Worm (Caenorhabditis elegans) whole organism, L4 larva: Measurements from ENCODE around the gene C09F12.2.

Source experiments
- F37D6.2 ChIP-seq: sonication (generic microtip); optimal IDR thresholded peaks from 2 replicates; lab custom pipeline; 2016; ENCODE audit warnings: mild to moderate bottlenecking, missing genetic modification characterization, missing compliant biosample characterization
- T26A8.4 ChIP-seq: fragments of 200-800 bp; sonication (Bioruptor generic); IDR thresholded peaks from 2 replicates; pipeline ENCODE4 v1.3.6; 2022; ENCODE audit warnings: missing genetic modification characterization, missing compliant biosample characterization
- Y5F2A.4 ChIP-seq: fragments of 200-800 bp; sonication (Bioruptor generic); optimal IDR thresholded peaks from 2 replicates; lab custom pipeline; 2018; ENCODE audit warnings: mild to moderate bottlenecking, missing genetic modification characterization, missing compliant biosample characterization
- aha-1 ChIP-seq: fragments of 150-350 bp; peaks from one replicate; lab custom pipeline; 2014; ENCODE audit warnings: missing biosample characterization, missing genetic modification characterization
- arid-1 ChIP-seq: fragments of 200-800 bp; sonication (Bioruptor generic); conservative IDR thresholded peaks from 2 replicates; pipeline ENCODE4 v1.3.6; 2022; ENCODE audit warnings: missing genetic modification reagents, missing genetic modification characterization, missing compliant biosample characterization
- daf-12 ChIP-seq: fragments of 150-350 bp; optimal IDR thresholded peaks from 2 replicates; lab custom pipeline; 2014; ENCODE audit warnings: missing biosample characterization, missing genetic modification reagents, missing genetic modification characterization
- daf-16 ChIP-seq, 3 experiments: sonication (generic microtip); optimal IDR thresholded peaks; 2 replicates each; lab custom pipeline; 2016 to 2017; ENCODE audit warnings: missing genetic modification characterization in 3 of 3, missing genetic modification reagents in 3 of 3, mild to moderate bottlenecking in 2 of 3, missing compliant biosample characterization in 2 of 3, missing biosample characterization in 1 of 3, moderate library complexity in 1 of 3
- dmd-6 ChIP-seq: fragments of 200-800 bp; sonication (Bioruptor generic); IDR thresholded peaks from 2 replicates; pipeline ENCODE4 v1.3.6; 2022; ENCODE audit warnings: missing genetic modification reagents, missing genetic modification characterization, missing compliant biosample characterization
- dmd-9 ChIP-seq: fragments of 200-800 bp; sonication (Bioruptor generic); IDR thresholded peaks from 2 replicates; pipeline ENCODE4 v1.3.6; 2022; ENCODE audit warnings: missing genetic modification reagents, missing genetic modification characterization, missing compliant biosample characterization
- dve-1 ChIP-seq: sonication (generic microtip); optimal IDR thresholded peaks from 2 replicates; lab custom pipeline; 2017; ENCODE audit warnings: antibody characterized with exemption, mild to moderate bottlenecking, missing genetic modification characterization, missing compliant biosample characterization; ENCODE audit not compliant: insufficient read depth
- egl-27 ChIP-seq: sonication (generic microtip); optimal IDR thresholded peaks from 3 replicates; lab custom pipeline; 2017; ENCODE audit warnings: missing biosample characterization, missing genetic modification reagents, missing genetic modification characterization
- fkh-10 ChIP-seq: fragments of 150-350 bp; optimal IDR thresholded peaks from 2 replicates; lab custom pipeline; 2014; ENCODE audit warnings: missing biosample characterization, missing genetic modification reagents, missing genetic modification characterization
- fos-1 ChIP-seq: fragments of 150-350 bp; optimal IDR thresholded peaks from 2 replicates; lab custom pipeline; 2014; ENCODE audit warnings: missing biosample characterization, missing genetic modification characterization
- hmg-1.1 ChIP-seq: fragments of 200-800 bp; sonication (Bioruptor generic); IDR thresholded peaks from 2 replicates; pipeline ENCODE4 v1.3.6; 2022; ENCODE audit warnings: missing genetic modification reagents, missing genetic modification characterization, missing compliant biosample characterization
- jun-1 ChIP-seq: fragments of 150-350 bp; optimal IDR thresholded peaks from 2 replicates; lab custom pipeline; 2014; ENCODE audit warnings: missing biosample characterization, missing genetic modification reagents, missing genetic modification characterization
- lin-1 ChIP-seq: fragments of 200-800 bp; sonication (Bioruptor generic); IDR thresholded peaks from 2 replicates; pipeline ENCODE4 v1.3.6; 2022; ENCODE audit warnings: missing genetic modification reagents, missing genetic modification characterization, missing compliant biosample characterization
- lin-13 ChIP-seq: fragments of 150-350 bp; optimal IDR thresholded peaks from 2 replicates; lab custom pipeline; 2014; ENCODE audit warnings: missing biosample characterization, missing genetic modification reagents, missing genetic modification characterization
- lin-15B ChIP-seq: fragments of 150-350 bp; sonication (generic microtip); optimal IDR thresholded peaks from 3 replicates; lab custom pipeline; 2014; ENCODE audit warnings: missing biosample characterization, missing genetic modification characterization
- lin-29 ChIP-seq: fragments of 200-800 bp; sonication (Bioruptor generic); IDR thresholded peaks from 2 replicates; pipeline ENCODE4 v1.3.6; 2022; ENCODE audit warnings: missing genetic modification reagents, missing genetic modification characterization, missing compliant biosample characterization
- lin-38 ChIP-seq: fragments of 200-800 bp; sonication (Bioruptor generic); IDR thresholded peaks from 2 replicates; pipeline ENCODE4 v1.3.6; 2022; ENCODE audit warnings: missing genetic modification reagents, missing genetic modification characterization, missing compliant biosample characterization
- lin-39 ChIP-seq: fragments of 150-350 bp; optimal IDR thresholded peaks from 2 replicates; lab custom pipeline; 2014; ENCODE audit warnings: missing biosample characterization, missing genetic modification reagents, missing genetic modification characterization
- mdl-1 ChIP-seq, 2 experiments: fragments of 150-350 bp in 1 of 2; sonication (generic microtip) in 1 of 2; optimal IDR thresholded peaks; 2 replicates each; lab custom pipeline; 2014 to 2017; ENCODE audit warnings: missing biosample characterization in 2 of 2, missing genetic modification characterization in 2 of 2
- mes-2 ChIP-seq: sonication (generic microtip); optimal IDR thresholded peaks from 2 replicates; lab custom pipeline; 2016; ENCODE audit warnings: missing genotype, mild to moderate bottlenecking, missing genetic modification characterization, missing compliant biosample characterization; ENCODE audit not compliant: poor library complexity, severe bottlenecking
- nhr-11 ChIP-seq: fragments of 150-350 bp; optimal IDR thresholded peaks from 2 replicates; lab custom pipeline; 2014; ENCODE audit warnings: missing biosample characterization, missing genetic modification characterization
- nhr-48 ChIP-seq: sonication (generic microtip); optimal IDR thresholded peaks from 2 replicates; lab custom pipeline; 2016; ENCODE audit warnings: mild to moderate bottlenecking, missing genetic modification characterization, missing compliant biosample characterization
- pha-4 ChIP-seq, 2 experiments: fragments of 150-350 bp in 1 of 2; fragments of 200-800 bp in 1 of 2; sonication (Bioruptor generic) in 1 of 2; IDR thresholded peaks in 1 of 2; optimal IDR thresholded peaks in 1 of 2; 2 replicates each; pipeline versions ENCODE4 v1.3.6 to Lab custom; 2014 to 2022; ENCODE audit warnings: missing genetic modification characterization in 2 of 2, missing genetic modification reagents in 2 of 2, missing biosample characterization in 1 of 2, missing compliant biosample characterization in 1 of 2
- php-3 ChIP-seq: fragments of 200-800 bp; sonication (Bioruptor generic); IDR thresholded peaks from 2 replicates; pipeline ENCODE4 v1.3.6; 2022; ENCODE audit warnings: missing genetic modification reagents, missing genetic modification characterization, missing compliant biosample characterization
- rbr-2 ChIP-seq: sonication (generic microtip); optimal IDR thresholded peaks from 2 replicates; lab custom pipeline; 2016; ENCODE audit warnings: missing genotype, missing genetic modification characterization, missing compliant biosample characterization
- snpc-1.2 ChIP-seq: fragments of 200-800 bp; sonication (Bioruptor generic); IDR thresholded peaks from 2 replicates; pipeline ENCODE4 v1.3.6; 2022; ENCODE audit warnings: missing genetic modification reagents, missing genetic modification characterization, missing compliant biosample characterization
- snpc-4 ChIP-seq: fragments of 150-350 bp; optimal IDR thresholded peaks from 2 replicates; lab custom pipeline; 2014; ENCODE audit warnings: missing biosample characterization, missing genetic modification characterization
- spr-1 ChIP-seq: sonication (generic microtip); optimal IDR thresholded peaks from 2 replicates; lab custom pipeline; 2016; ENCODE audit warnings: mild to moderate bottlenecking, missing genetic modification characterization, missing compliant biosample characterization
- tag-97 ChIP-seq: fragments of 200-800 bp; sonication (Bioruptor generic); IDR thresholded peaks from 2 replicates; pipeline ENCODE4 v1.3.6; 2022; ENCODE audit warnings: missing genetic modification characterization, missing compliant biosample characterization
- tra-1 ChIP-seq: fragments of 200-800 bp; sonication (Bioruptor generic); IDR thresholded peaks from 2 replicates; pipeline ENCODE4 v1.3.6; 2022; ENCODE audit warnings: missing genetic modification reagents, missing genetic modification characterization, missing compliant biosample characterization
- unc-130 ChIP-seq: sonication (generic microtip); optimal IDR thresholded peaks from 2 replicates; lab custom pipeline; 2016; ENCODE audit warnings: missing genetic modification reagents, missing genetic modification characterization, missing compliant biosample characterization
- unc-62 ChIP-seq, 3 experiments: fragments of 150-350 bp in 1 of 3; sonication (generic microtip); optimal IDR thresholded peaks in 2 of 3; peaks in 1 of 3; 1 replicate in 1 of 3; 2 replicates in 2 of 3; lab custom pipeline; 2014 to 2017; ENCODE audit warnings: missing biosample characterization in 3 of 3, missing genetic modification characterization in 3 of 3, missing genetic modification reagents in 3 of 3, missing genotype in 1 of 3
- zag-1 ChIP-seq: fragments of 150-350 bp; optimal IDR thresholded peaks from 2 replicates; lab custom pipeline; 2014; ENCODE audit warnings: missing biosample characterization, missing genetic modification characterization
- zfp-2 ChIP-seq: sonication (generic microtip); optimal IDR thresholded peaks from 2 replicates; lab custom pipeline; 2016; ENCODE audit warnings: mild to moderate bottlenecking, missing genetic modification characterization, missing compliant biosample characterization
- zip-2 ChIP-seq: fragments of 150-350 bp; optimal IDR thresholded peaks from 2 replicates; lab custom pipeline; 2014; ENCODE audit warnings: missing biosample characterization, missing genetic modification characterization
- ztf-7 ChIP-seq: fragments of 150-350 bp; optimal IDR thresholded peaks from 2 replicates; lab custom pipeline; 2014; ENCODE audit warnings: missing biosample characterization, missing genetic modification characterization

The C09F12.2 gene

DNA sequence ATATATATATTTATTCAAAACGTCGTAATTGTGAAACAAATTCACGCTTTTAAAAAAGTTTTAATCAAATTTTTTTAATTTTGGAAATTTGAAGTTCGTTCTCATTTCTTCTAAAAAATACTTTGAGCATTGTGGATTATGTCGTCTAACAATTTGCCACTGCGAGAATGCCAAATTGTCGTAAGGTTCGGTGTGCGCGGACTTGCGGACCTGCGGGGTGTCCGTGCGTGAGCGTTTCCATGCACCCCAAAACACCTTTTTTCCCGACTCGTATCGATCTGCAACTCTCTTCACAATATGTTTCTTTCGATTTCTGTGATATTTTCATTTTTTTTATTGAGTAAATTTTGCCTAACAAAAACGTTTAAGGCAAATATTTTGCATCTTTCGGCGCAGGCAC is 19.0 kb downstream of the C09F12.2 start:
- TF ChIP-seq snpc-1.2 (GFP tag; lab: Robert Waterston, UW) (no peak), Y5F2A.4 (GFP tag; lab: Kevin White, UChicago) (no peak), hmg-1.1 (GFP tag; lab: Robert Waterston, UW) (peak; percentile 32; the same call in 1 of the 2 replicates), fkh-10 (GFP tag; lab: Kevin White, UChicago) (no peak), tag-97 (GFP tag; lab: Robert Waterston, UW) (no peak), mes-2 (tag; lab: Kevin White, UChicago) (no peak), zag-1 (tag; lab: Kevin White, UChicago) (no peak), fos-1 (tag; lab: Kevin White, UChicago) (no peak), T26A8.4 (no peak), daf-16 (GFP tag; optimal IDR thresholded peaks at IDR 0.05; lab: Kevin White, UChicago) (no peak), daf-16 (tag; optimal IDR thresholded peaks at IDR 0.05; lab: Kevin White, UChicago) (peak; percentile 41), zfp-2 (tag; lab: Kevin White, UChicago) (no peak), jun-1 (tag; lab: Kevin White, UChicago) (no peak), dmd-6 (GFP tag; lab: Robert Waterston, UW) (no peak), F37D6.2 (tag; lab: Kevin White, UChicago) (no peak), daf-12 (tag; lab: Kevin White, UChicago) (no peak), nhr-11 (tag; lab: Kevin White, UChicago) (no peak), lin-13 (GFP tag; lab: Kevin White, UChicago) (no peak), lin-39 (no peak)
- TF ChIP-seq, all 104 proteins: peak for 2

DNA sequence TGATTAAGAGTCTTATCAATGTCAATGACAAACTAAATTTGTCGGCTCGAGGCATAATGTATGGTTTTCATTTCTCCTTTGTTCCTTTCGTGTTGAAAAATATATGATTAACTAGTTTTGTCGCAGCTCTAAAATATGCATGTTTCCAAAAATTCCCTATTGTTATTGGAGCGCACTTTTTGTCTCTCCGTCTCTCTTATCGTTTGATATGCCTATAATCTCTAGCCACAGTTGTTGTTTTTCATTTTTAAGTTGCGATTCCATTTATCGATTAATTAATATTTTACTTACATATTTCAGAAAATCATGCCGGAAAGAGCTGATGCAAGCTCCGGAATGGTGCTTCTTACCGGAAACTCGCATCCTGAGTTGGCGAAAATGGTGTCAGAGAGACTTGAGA is 19.6 kb downstream of the C09F12.2 start, which contains the start of gene W04G3.5:
W04G3.5 (plus strand) TSS at position 301 of the 400 bp plus-strand sequence.
- TF ChIP-seq aha-1: peak; percentile 16
- no peak for TF ChIP-seq Y5F2A.4 (GFP tag; lab: Kevin White, UChicago)
- TF ChIP-seq dmd-9: no peak
- TF ChIP-seq ztf-7 (tag; lab: Kevin White, UChicago): no peak
- TF ChIP-seq, all 104 proteins: peak for 1

ce11 chrX:11076491-11076890 is 22.8 kb downstream of the C09F12.2 start, which contains the start of gene W04G3.12:
W04G3.12 (minus strand) TSS chrX:11076801.
- TF ChIP-seq arid-1 (GFP tag; lab: Robert Waterston, UW) (no peak), dve-1 (tag; lab: Kevin White, UChicago) (no peak), unc-130 (GFP tag; lab: Kevin White, UChicago) (no peak), lin-38 (GFP tag; lab: Robert Waterston, UW) (no peak), lin-29 (GFP tag; lab: Robert Waterston, UW) (no peak), rbr-2 (no peak), spr-1 (no peak), unc-62 (GFP tag; optimal IDR thresholded peaks at IDR 0.05 in 1 of 2; lab: Kevin White, UChicago) (peak in 1 of 2 experiments; percentile 94), unc-62 (tag; optimal IDR thresholded peaks at IDR 0.05; lab: Kevin White, UChicago) (no peak), mdl-1 (tag; optimal IDR thresholded peaks at IDR 0.05; lab: Kevin White, UChicago) (no peak)

DNA sequence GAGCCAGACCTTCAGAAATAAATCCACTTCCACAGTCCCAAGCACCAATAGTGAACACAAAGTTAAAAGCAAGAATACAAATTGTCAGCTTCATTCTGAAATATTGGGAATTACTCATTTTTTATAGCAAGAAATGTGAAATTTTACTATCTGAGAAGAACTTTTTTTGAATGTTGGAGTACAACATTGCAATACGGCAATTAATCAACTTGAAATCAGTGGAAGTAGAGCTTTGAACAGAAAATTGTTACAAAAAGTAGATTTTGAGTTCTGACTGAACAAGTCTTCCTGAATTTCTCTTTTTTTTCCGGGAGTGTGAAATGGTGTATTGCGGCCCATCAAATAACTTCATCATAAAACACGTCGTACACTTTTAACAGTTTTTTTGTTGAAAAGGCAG is 24.4 kb downstream of the C09F12.2 start, which contains the start of gene W04G3.10:
W04G3.10 (minus strand) TSS at position 101 of the 400 bp plus-strand sequence.
- TF ChIP-seq lin-1 (GFP tag; lab: Robert Waterston, UW) (no peak), zip-2 (tag; lab: Kevin White, UChicago) (no peak), egl-27 (no peak), aha-1 (peak; percentile 34)
- TF ChIP-seq, all 104 proteins: peak for 1

ce11 chrX:11079667-11080066 is 26.0 kb downstream of the C09F12.2 start, which contains the start of gene W04G3.13:
W04G3.13 (minus strand) TSS chrX:11079767.
- TF ChIP-seq snpc-4 (tag; lab: Kevin White, UChicago): no peak
- no peak for TF ChIP-seq aha-1
- no peak for TF ChIP-seq php-3 (GFP tag; lab: Robert Waterston, UW)
- TF ChIP-seq nhr-48 (tag; lab: Kevin White, UChicago): no peak
- no peak for TF ChIP-seq pha-4 (GFP tag; IDR thresholded peaks at IDR 0.05; lab: Robert Waterston, UW)
- TF ChIP-seq pha-4 (tag; optimal IDR thresholded peaks at IDR 0.05; lab: Kevin White, UChicago): no peak
- TF ChIP-seq tra-1 (GFP tag; lab: Robert Waterston, UW): no peak
- TF ChIP-seq lin-15B (tag; lab: Kevin White, UChicago): no peak
- TF ChIP-seq, all 104 proteins: peak for 0
